Worm (Caenorhabditis elegans) whole organism, L3 larva: ENCODE measurements around the gene cest-28.

Experiments
- daf-12 ChIP-seq: fragments of 150-350 bp; optimal IDR thresholded peaks from 2 replicates; lab custom pipeline; 2014; ENCODE audit warnings: missing biosample characterization, missing genetic modification reagents, missing genetic modification characterization
- egl-5 ChIP-seq: fragments of 150-350 bp; optimal IDR thresholded peaks from 2 replicates; lab custom pipeline; 2017; ENCODE audit warnings: missing biosample characterization, missing genetic modification reagents, missing genetic modification characterization, inconsistent platforms
- elt-3 ChIP-seq, 3 experiments: fragments of 150-350 bp in 1 of 3; sonication (generic microtip) in 2 of 3; optimal IDR thresholded peaks; 2 replicates in 2 of 3; 4 replicates in 1 of 3; lab custom pipeline; 2014 to 2017; ENCODE audit warnings: missing biosample characterization in 3 of 3, missing genetic modification characterization in 3 of 3
- lin-15B ChIP-seq: fragments of 150-350 bp; optimal IDR thresholded peaks from 2 replicates; lab custom pipeline; 2014; ENCODE audit warnings: missing biosample characterization, missing genetic modification characterization
- nhr-11 ChIP-seq: fragments of 150-350 bp; optimal IDR thresholded peaks from 2 replicates; lab custom pipeline; 2014; ENCODE audit warnings: missing biosample characterization, missing genetic modification characterization
- nhr-237 ChIP-seq: fragments of 150-350 bp; optimal IDR thresholded peaks from 2 replicates; lab custom pipeline; 2014; ENCODE audit warnings: missing biosample characterization, missing genetic modification characterization
- nhr-67 ChIP-seq: fragments of 150-350 bp; optimal IDR thresholded peaks from 2 replicates; lab custom pipeline; 2014; ENCODE audit warnings: missing biosample characterization, missing genetic modification characterization
- nhr-77 ChIP-seq: fragments of 150-350 bp; optimal IDR thresholded peaks from 2 replicates; lab custom pipeline; 2014; ENCODE audit warnings: missing biosample characterization, missing genetic modification characterization
- pha-4 ChIP-seq: fragments of 150-350 bp; optimal IDR thresholded peaks from 2 replicates; lab custom pipeline; 2014; ENCODE audit warnings: missing biosample characterization, missing genetic modification reagents, missing genetic modification characterization
- unc-62 ChIP-seq: fragments of 150-350 bp; sonication (generic microtip); optimal IDR thresholded peaks from 4 replicates; lab custom pipeline; 2014; ENCODE audit warnings: missing biosample characterization, missing genetic modification reagents, missing genetic modification characterization

ce11 chrV:6645810-6646209 is 23.8 kb upstream of the cest-28 start:
- no peak for TF ChIP-seq nhr-67
- no peak for TF ChIP-seq pha-4 (tag; lab: Kevin White, UChicago)
- TF ChIP-seq lin-15B, result no peak
- TF ChIP-seq nhr-77 (tag; lab: Kevin White, UChicago), result no peak
- no peak for TF ChIP-seq unc-62 (GFP tag; lab: Kevin White, UChicago)
- no peak for TF ChIP-seq nhr-11 (tag; lab: Kevin White, UChicago)
- no peak for TF ChIP-seq daf-12
- no peak for TF ChIP-seq egl-5 (tag; lab: Kevin White, UChicago)
- TF ChIP-seq nhr-237, result no peak
- no peak for TF ChIP-seq elt-3 (tag; optimal IDR thresholded peaks at IDR 0.05; lab: Kevin White, UChicago)
